Fruit fly (Drosophila melanogaster) S2 (cell line): ENCODE data around the gene Fer2.
A peak's percentile ranks its signal among the peaks of the same experiment; 100 is the strongest.
"Not testable (repeated sequence)": the region's sequence is repeated elsewhere in the genome, so short reads cannot be mapped to it uniquely, and the experiment has no call there.

Experiments
- CG8478 ChIP-seq: fragments of >200 bp; optimal IDR thresholded peaks from 2 replicates; lab custom pipeline; 2018
- CTCF ChIP-seq, 2 experiments: fragments of >200 bp; optimal IDR thresholded peaks; 2 replicates each; lab custom pipeline; 2018

Fer2 gene

dm6 chr3R:16151239-16151860 is at the start of gene Fer2:
Gene Fer2 (minus strand): TSS chr3R:16151312.
- TF ChIP-seq CG8478 (lab: Kevin White, UChicago): no peak
- TF ChIP-seq CTCF (optimal IDR thresholded peaks at IDR 0.05; lab: Kevin White, UChicago): no peak

dm6 chr3R:16200497-16201019 is 49.4 kb upstream of the Fer2 start:
- TF ChIP-seq CG8478 (lab: Kevin White, UChicago): no peak
- no peak for TF ChIP-seq CTCF (optimal IDR thresholded peaks at IDR 0.05; lab: Kevin White, UChicago)

DNA sequence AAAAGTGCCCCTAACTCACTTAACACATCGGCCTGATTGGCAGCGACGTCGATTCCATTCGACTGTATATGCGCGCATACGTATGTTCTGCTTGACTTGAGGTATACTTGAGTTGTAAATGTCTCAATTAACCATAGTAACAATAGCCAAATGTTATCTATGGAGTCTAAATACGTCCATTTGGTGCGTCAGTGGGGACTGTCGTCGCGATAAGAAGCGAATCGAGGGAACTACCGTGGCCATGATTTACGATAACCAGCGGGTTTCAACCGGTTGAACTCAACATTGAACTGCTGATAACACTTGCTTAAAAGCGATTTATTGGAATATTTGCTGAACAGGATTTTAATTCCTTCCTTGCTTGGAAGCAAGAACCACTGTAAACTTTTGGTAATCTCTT is 39.7 kb upstream of the Fer2 start:
- TF ChIP-seq CTCF (optimal IDR thresholded peaks at IDR 0.05; lab: Kevin White, UChicago) (no peak), CG8478 (lab: Kevin White, UChicago) (no peak)

DNA sequence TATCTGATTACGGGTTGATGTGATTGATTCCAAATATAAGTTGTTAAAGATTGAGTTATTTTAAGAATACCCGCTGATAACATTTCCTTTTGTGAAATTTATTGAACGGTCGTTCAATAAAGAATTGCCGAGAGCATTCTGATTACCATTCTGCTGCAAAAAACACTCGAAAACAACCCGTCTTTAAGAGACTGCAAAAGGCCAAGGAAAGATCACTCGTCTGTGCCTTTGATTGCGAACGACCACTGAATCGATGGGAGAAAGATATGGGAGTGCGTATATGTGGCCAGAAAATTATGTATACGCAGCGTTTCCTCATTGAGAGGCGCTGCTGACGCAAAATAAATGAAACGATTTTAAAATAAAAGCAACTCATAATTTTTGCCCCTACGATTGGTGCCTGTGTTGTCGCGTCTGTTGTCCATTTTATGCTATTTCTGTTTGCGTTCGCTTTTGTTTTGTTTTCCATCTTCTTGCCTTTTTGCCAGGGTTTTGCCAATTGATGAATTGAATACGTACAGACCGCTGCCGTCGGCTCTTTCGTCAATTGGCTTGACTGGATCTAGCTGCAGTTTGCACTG is 39.2 kb upstream of the Fer2 start:
- TF ChIP-seq CTCF (optimal IDR thresholded peaks at IDR 0.05; lab: Kevin White, UChicago) (no peak), CG8478 (lab: Kevin White, UChicago) (no peak)

- not testable (repeated sequence) for TF ChIP-seq CTCF (optimal IDR thresholded peaks at IDR 0.05; lab: Kevin White, UChicago); CG8478 (lab: Kevin White, UChicago)
These were observed 38.4 kb upstream of the Fer2 start, which contains the start of gene Bin1 for dm6 chr3R:16189464-16189863. Gene Bin1 (minus strand): TSS chr3R:16189564.

dm6 chr3R:16187737-16188136 is 36.6 kb upstream of the Fer2 start:
- TF ChIP-seq CG8478 (lab: Kevin White, UChicago) (no peak), CTCF (optimal IDR thresholded peaks at IDR 0.05; lab: Kevin White, UChicago) (no peak)

dm6 chr3R:16186791-16187681 is 35.9 kb upstream of the Fer2 start, which contains the start of gene sra:
Gene sra (plus strand): TSS chr3R:16186999.
- no peak for TF ChIP-seq CG8478 (lab: Kevin White, UChicago)
- peak; percentile 8 to 42 for TF ChIP-seq CTCF (optimal IDR thresholded peaks at IDR 0.05; lab: Kevin White, UChicago)

- TF ChIP-seq CG8478 (lab: Kevin White, UChicago) (no peak), CTCF (optimal IDR thresholded peaks at IDR 0.05; lab: Kevin White, UChicago) (no peak)
These were observed 31.3 kb upstream of the Fer2 start for dm6 chr3R:16182269-16182875.

DNA sequence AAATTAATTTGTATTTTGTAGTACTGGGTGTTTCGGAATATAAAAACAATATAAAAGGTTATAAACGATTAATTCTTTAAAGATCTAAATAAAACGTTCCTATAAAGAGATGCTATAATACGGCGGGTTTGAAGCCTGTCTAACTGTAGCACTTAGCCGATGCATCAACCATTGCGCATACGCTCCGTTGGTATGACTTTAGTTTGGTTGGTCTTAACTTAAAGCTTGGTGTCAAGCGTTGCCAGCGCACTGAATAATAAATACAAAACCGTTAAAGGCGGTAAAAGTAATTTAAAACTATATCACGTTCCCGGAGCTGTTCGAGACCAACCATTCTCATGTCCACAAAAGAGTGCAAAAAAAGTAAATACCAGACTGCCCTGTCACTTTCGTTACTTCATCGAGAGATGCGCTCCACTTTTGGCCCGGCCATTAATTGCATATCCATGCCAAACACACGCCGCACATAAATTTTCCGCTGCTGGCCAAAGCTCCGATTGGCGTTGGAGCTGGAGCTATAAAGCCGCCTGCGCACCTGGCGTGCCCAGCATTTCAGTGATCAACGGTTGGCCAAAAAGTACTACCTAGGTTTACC is 29.5 kb upstream of the Fer2 start, which contains the start of gene CG8927:
TSS of gene CG8927 (plus strand) at position 545 of the 595 bp plus-strand sequence.
- TF ChIP-seq CTCF (optimal IDR thresholded peaks at IDR 0.05; lab: Kevin White, UChicago) (peak in 1 of 2 experiments; percentile 5), CG8478 (lab: Kevin White, UChicago) (no peak)

DNA sequence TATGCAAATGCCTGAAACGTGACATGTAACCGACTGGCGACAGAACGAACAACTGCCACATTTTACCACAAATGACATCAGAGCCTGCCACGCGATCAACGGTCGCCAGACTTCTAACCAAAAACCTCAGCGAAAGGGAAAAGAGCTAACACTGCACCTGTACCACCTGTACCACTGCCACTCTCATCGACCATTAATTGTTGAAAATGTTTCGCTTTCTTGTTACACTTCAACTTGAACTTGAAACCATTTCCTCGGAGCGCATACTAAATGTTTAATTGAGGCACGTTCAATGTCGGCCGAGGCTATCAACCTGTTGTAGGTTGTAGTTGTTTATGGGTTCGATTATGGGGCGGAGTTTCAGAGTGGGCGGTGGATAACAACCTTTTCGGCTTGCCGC is 25.4 kb upstream of the Fer2 start:
- TF ChIP-seq CG8478 (lab: Kevin White, UChicago) (no peak), CTCF (optimal IDR thresholded peaks at IDR 0.05; lab: Kevin White, UChicago) (no peak)

- TF ChIP-seq CTCF (optimal IDR thresholded peaks at IDR 0.05; lab: Kevin White, UChicago) (no peak), CG8478 (lab: Kevin White, UChicago) (no peak)
These were observed 22.4 kb upstream of the Fer2 start for dm6 chr3R:16173500-16173899.

- TF ChIP-seq CTCF (optimal IDR thresholded peaks at IDR 0.05; lab: Kevin White, UChicago) (no peak), CG8478 (lab: Kevin White, UChicago) (no peak)
These were observed 20.6 kb upstream of the Fer2 start, which contains the start of gene CG8925 for dm6 chr3R:16171747-16172146. Gene CG8925 (plus strand): TSS chr3R:16171991.

DNA sequence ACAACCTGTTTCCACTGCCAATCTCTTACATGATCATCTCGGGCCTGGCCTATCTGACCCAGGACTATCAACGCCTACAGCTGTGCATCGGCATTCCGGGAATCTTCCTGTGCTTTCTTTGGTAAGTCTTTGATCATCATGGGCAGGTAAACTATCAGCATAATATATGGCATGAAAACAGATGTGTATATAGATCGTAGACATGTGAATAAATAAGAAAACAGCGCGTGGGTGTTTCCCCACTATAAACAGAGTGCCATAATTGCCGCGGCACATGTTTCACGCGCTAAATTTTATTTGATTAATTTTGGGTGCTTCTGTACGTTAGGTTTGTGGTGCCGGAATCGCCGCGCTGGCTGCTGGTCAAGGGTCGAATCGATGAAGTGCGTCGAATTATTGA is 17.0 kb upstream of the Fer2 start:
- TF ChIP-seq CG8478 (lab: Kevin White, UChicago): no peak
- no peak for TF ChIP-seq CTCF (optimal IDR thresholded peaks at IDR 0.05; lab: Kevin White, UChicago)
